Worm (Caenorhabditis elegans) whole organism, L1 larva: ENCODE measurements around the gene spp-26.
A peak's percentile ranks its signal among the peaks of the same experiment; 100 is the strongest.

Experiments used
- C16A3.4 ChIP-seq: fragments of 150-350 bp; optimal IDR thresholded peaks from 2 replicates; lab custom pipeline; 2014; ENCODE audit warnings: missing biosample characterization, missing genetic modification characterization
- C34B4.2 ChIP-seq: sonication (generic microtip); optimal IDR thresholded peaks from 2 replicates; lab custom pipeline; 2017; ENCODE audit warnings: mild to moderate bottlenecking, missing genetic modification characterization, missing compliant biosample characterization
- F16B12.6 ChIP-seq: fragments of 150-350 bp; optimal IDR thresholded peaks from 2 replicates; lab custom pipeline; 2014; ENCODE audit warnings: missing biosample characterization, missing genetic modification characterization
- Y116A8C.19 ChIP-seq: sonication (generic microtip); optimal IDR thresholded peaks from 2 replicates; lab custom pipeline; 2016; ENCODE audit warnings: missing compliant biosample characterization, missing genetic modification characterization, borderline replicate concordance
- alr-1 ChIP-seq: fragments of 200-800 bp; sonication (Bioruptor generic); optimal IDR thresholded peaks from 2 replicates; lab custom pipeline; 2018; ENCODE audit warnings: borderline replicate concordance, mild to moderate bottlenecking, missing genetic modification characterization, missing compliant biosample characterization
- aly-2 ChIP-seq: fragments of 150-350 bp; optimal IDR thresholded peaks from 2 replicates; lab custom pipeline; 2014; ENCODE audit warnings: missing biosample characterization, missing genetic modification characterization
- ama-1 ChIP-seq: fragments of 150-350 bp; optimal IDR thresholded peaks from 2 replicates; lab custom pipeline; 2014
- ceh-8 ChIP-seq: fragments of 200-800 bp; sonication (Bioruptor generic); optimal IDR thresholded peaks from 2 replicates; lab custom pipeline; 2018; ENCODE audit warnings: mild to moderate bottlenecking, missing genetic modification characterization, moderate library complexity, missing compliant biosample characterization
- ceh-82 ChIP-seq, 3 experiments: fragments of 150-350 bp in 1 of 3; sonication (generic microtip) in 2 of 3; optimal IDR thresholded peaks; 2 replicates each; lab custom pipeline; 2014 to 2017; ENCODE audit warnings: missing biosample characterization in 3 of 3, missing genetic modification characterization in 3 of 3
- ceh-88 ChIP-seq: fragments of 200-800 bp; sonication (Bioruptor generic); IDR thresholded peaks from 2 replicates; pipeline ENCODE4 v1.3.6; 2022; ENCODE audit warnings: missing genetic modification characterization, missing compliant biosample characterization
- efl-1 ChIP-seq, 4 experiments: fragments of 150-350 bp; optimal IDR thresholded peaks in 3 of 4; peaks in 1 of 4; 1 replicate in 1 of 4; 2 replicates in 3 of 4; lab custom pipeline; 2014; ENCODE audit warnings: missing biosample characterization in 2 of 4, missing genetic modification characterization in 2 of 4, missing genetic modification reagents in 2 of 4
- efl-3 ChIP-seq: fragments of 200-800 bp; sonication (Bioruptor generic); optimal IDR thresholded peaks from 2 replicates; lab custom pipeline; 2018; ENCODE audit warnings: mild to moderate bottlenecking, missing genetic modification characterization, missing compliant biosample characterization
- egl-13 ChIP-seq: sonication (generic microtip); optimal IDR thresholded peaks from 2 replicates; lab custom pipeline; 2016; ENCODE audit warnings: missing genotype, missing genetic modification reagents, missing genetic modification characterization, missing compliant biosample characterization
- egl-27 ChIP-seq, 2 experiments: fragments of 150-350 bp in 1 of 2; sonication (generic microtip); optimal IDR thresholded peaks; 3 replicates each; lab custom pipeline; 2017 to 2018; ENCODE audit warnings: missing biosample characterization in 2 of 2, missing genetic modification characterization in 2 of 2, missing genetic modification reagents in 2 of 2
- elt-2 ChIP-seq: sonication (generic microtip); optimal IDR thresholded peaks from 2 replicates; lab custom pipeline; 2016; ENCODE audit warnings: missing genetic modification characterization, mild to moderate bottlenecking, inconsistent platforms, missing compliant biosample characterization, missing genetic modification reagents
- ets-5 ChIP-seq: fragments of 200-800 bp; sonication (Bioruptor generic); IDR thresholded peaks from 2 replicates; pipeline ENCODE4 v1.3.6; 2022; ENCODE audit warnings: missing genetic modification characterization, missing compliant biosample characterization
- fkh-10 ChIP-seq: sonication (generic microtip); optimal IDR thresholded peaks from 2 replicates; lab custom pipeline; 2017; ENCODE audit warnings: missing biosample characterization, missing genetic modification reagents, missing genetic modification characterization
- grh-1 ChIP-seq: fragments of 200-800 bp; sonication (Bioruptor generic); IDR thresholded peaks from 2 replicates; pipeline ENCODE4 v1.3.6; 2022; ENCODE audit warnings: missing genetic modification reagents, missing genetic modification characterization, missing compliant biosample characterization
- hlh-4 ChIP-seq: sonication (generic microtip); optimal IDR thresholded peaks from 2 replicates; lab custom pipeline; 2016; ENCODE audit warnings: mild to moderate bottlenecking, missing genetic modification characterization, missing compliant biosample characterization
- hpl-2 ChIP-seq: fragments of 150-350 bp; optimal IDR thresholded peaks from 2 replicates; lab custom pipeline; 2014; ENCODE audit warnings: missing biosample characterization, missing genetic modification reagents, missing genetic modification characterization
- irx-1 ChIP-seq: sonication (generic microtip); optimal IDR thresholded peaks from 2 replicates; lab custom pipeline; 2016; ENCODE audit warnings: missing genetic modification characterization, missing compliant biosample characterization
- isw-1 ChIP-seq: fragments of 200-800 bp; sonication (Bioruptor generic); IDR thresholded peaks from 2 replicates; pipeline ENCODE4 v1.3.6; 2022; ENCODE audit warnings: missing genetic modification characterization, missing compliant biosample characterization
- lin-13 ChIP-seq: fragments of 150-350 bp; optimal IDR thresholded peaks from 2 replicates; lab custom pipeline; 2014; ENCODE audit warnings: missing biosample characterization, missing genetic modification reagents, missing genetic modification characterization
- lin-35 ChIP-seq, 2 experiments: fragments of 150-350 bp; optimal IDR thresholded peaks; 2 replicates each; lab custom pipeline; 2014; ENCODE audit warnings: missing biosample characterization in 2 of 2, missing genetic modification characterization in 2 of 2, missing genetic modification reagents in 2 of 2
- lsy-2 ChIP-seq, 2 experiments: fragments of 150-350 bp; optimal IDR thresholded peaks; 2 replicates each; lab custom pipeline; 2014; ENCODE audit warnings: missing biosample characterization in 2 of 2, missing genetic modification characterization in 2 of 2
- mdl-1 ChIP-seq, 2 experiments: fragments of 150-350 bp; optimal IDR thresholded peaks; 2 replicates each; lab custom pipeline; 2014 to 2017; ENCODE audit warnings: missing biosample characterization in 2 of 2, missing genetic modification characterization in 2 of 2, inconsistent platforms in 1 of 2
- mef-2 ChIP-seq: fragments of 150-350 bp; optimal IDR thresholded peaks from 2 replicates; lab custom pipeline; 2014; ENCODE audit warnings: missing biosample characterization, missing genetic modification characterization
- mep-1 ChIP-seq: fragments of 150-350 bp; optimal IDR thresholded peaks from 2 replicates; lab custom pipeline; 2014; ENCODE audit warnings: missing biosample characterization, missing genetic modification characterization
- nhr-11 ChIP-seq: fragments of 150-350 bp; optimal IDR thresholded peaks from 2 replicates; lab custom pipeline; 2014; ENCODE audit warnings: missing biosample characterization, missing genetic modification characterization
- nhr-12 ChIP-seq: sonication (generic microtip); optimal IDR thresholded peaks from 2 replicates; lab custom pipeline; 2017; ENCODE audit warnings: missing biosample characterization, missing genetic modification characterization
- nhr-19 ChIP-seq: fragments of 200-800 bp; sonication (Bioruptor generic); conservative IDR thresholded peaks from 2 replicates; pipeline ENCODE4 v1.3.6; 2022; ENCODE audit warnings: missing genetic modification characterization, missing compliant biosample characterization
- nhr-20 ChIP-seq: sonication (generic microtip); optimal IDR thresholded peaks from 2 replicates; lab custom pipeline; 2016; ENCODE audit warnings: mild to moderate bottlenecking, missing genetic modification characterization, missing compliant biosample characterization
- nhr-28 ChIP-seq: fragments of 150-350 bp; optimal IDR thresholded peaks from 2 replicates; lab custom pipeline; 2014; ENCODE audit warnings: missing biosample characterization, missing genetic modification characterization
- nhr-71 ChIP-seq: sonication (generic microtip); optimal IDR thresholded peaks from 2 replicates; lab custom pipeline; 2016; ENCODE audit warnings: mild to moderate bottlenecking, missing genetic modification characterization, moderate library complexity, missing compliant biosample characterization
- nhr-77 ChIP-seq: fragments of 150-350 bp; optimal IDR thresholded peaks from 2 replicates; lab custom pipeline; 2014; ENCODE audit warnings: missing biosample characterization, missing genetic modification characterization
- nhr-85 ChIP-seq: sonication (generic microtip); peaks from one replicate; lab custom pipeline; 2016; ENCODE audit warnings: missing genetic modification characterization, inconsistent platforms, missing compliant biosample characterization
- pqm-1 ChIP-seq: sonication (generic microtip); optimal IDR thresholded peaks from 3 replicates; lab custom pipeline; 2017; ENCODE audit warnings: missing biosample characterization, missing genetic modification characterization
- rnt-1 ChIP-seq: sonication (generic microtip); optimal IDR thresholded peaks from 2 replicates; lab custom pipeline; 2016; ENCODE audit warnings: mild to moderate bottlenecking, missing genetic modification characterization, moderate library complexity, missing compliant biosample characterization
- skn-1 ChIP-seq: fragments of 150-350 bp; optimal IDR thresholded peaks from 2 replicates; lab custom pipeline; 2014; ENCODE audit warnings: missing biosample characterization, missing genetic modification characterization
- snpc-4 ChIP-seq: fragments of 150-350 bp; optimal IDR thresholded peaks from 2 replicates; lab custom pipeline; 2014; ENCODE audit warnings: missing biosample characterization, missing genetic modification characterization
- snu-23 ChIP-seq: sonication (generic microtip); optimal IDR thresholded peaks from 2 replicates; lab custom pipeline; 2016; ENCODE audit warnings: missing genetic modification characterization, missing compliant biosample characterization
- swsn-7 ChIP-seq: sonication (generic microtip); optimal IDR thresholded peaks from 2 replicates; lab custom pipeline; 2016; ENCODE audit warnings: missing genetic modification characterization, missing compliant biosample characterization
- tbx-2 ChIP-seq: sonication (generic microtip); optimal IDR thresholded peaks from 2 replicates; lab custom pipeline; 2016; ENCODE audit warnings: missing genetic modification characterization, missing compliant biosample characterization
- unc-130 ChIP-seq: fragments of 150-350 bp; optimal IDR thresholded peaks from 2 replicates; lab custom pipeline; 2017; ENCODE audit warnings: missing biosample characterization, missing genetic modification characterization, inconsistent platforms
- unc-62 ChIP-seq: fragments of 150-350 bp; optimal IDR thresholded peaks from 2 replicates; lab custom pipeline; 2014; ENCODE audit warnings: missing biosample characterization, missing genetic modification reagents, missing genetic modification characterization
- unc-86 ChIP-seq: sonication (generic microtip); optimal IDR thresholded peaks from 2 replicates; lab custom pipeline; 2016; ENCODE audit warnings: missing genetic modification characterization, missing compliant biosample characterization
- unc-98 ChIP-seq: fragments of 200-800 bp; sonication (Bioruptor generic); IDR thresholded peaks from 2 replicates; pipeline ENCODE4 v1.3.6; 2022; ENCODE audit warnings: missing genetic modification characterization, missing compliant biosample characterization
- vab-15 ChIP-seq: sonication (generic microtip); optimal IDR thresholded peaks from 2 replicates; lab custom pipeline; 2017; ENCODE audit warnings: missing genotype, mild to moderate bottlenecking, missing genetic modification characterization, missing compliant biosample characterization
- xbp-1 ChIP-seq: sonication (generic microtip); optimal IDR thresholded peaks from 2 replicates; lab custom pipeline; 2016; ENCODE audit warnings: missing genetic modification characterization, missing compliant biosample characterization
- zag-1 ChIP-seq: fragments of 150-350 bp; optimal IDR thresholded peaks from 2 replicates; lab custom pipeline; 2014; ENCODE audit warnings: missing biosample characterization, missing genetic modification characterization
- zip-4 ChIP-seq: fragments of 200-800 bp; sonication (Bioruptor generic); optimal IDR thresholded peaks from 2 replicates; lab custom pipeline; 2018; ENCODE audit warnings: mild to moderate bottlenecking, missing genetic modification characterization, moderate library complexity, missing compliant biosample characterization
- ztf-11 ChIP-seq, 2 experiments: sonication (generic microtip); optimal IDR thresholded peaks; 2 replicates each; lab custom pipeline; 2016 to 2017; ENCODE audit warnings: missing genetic modification characterization in 2 of 2, missing biosample characterization in 1 of 2, missing compliant biosample characterization in 1 of 2

The spp-26 gene

DNA sequence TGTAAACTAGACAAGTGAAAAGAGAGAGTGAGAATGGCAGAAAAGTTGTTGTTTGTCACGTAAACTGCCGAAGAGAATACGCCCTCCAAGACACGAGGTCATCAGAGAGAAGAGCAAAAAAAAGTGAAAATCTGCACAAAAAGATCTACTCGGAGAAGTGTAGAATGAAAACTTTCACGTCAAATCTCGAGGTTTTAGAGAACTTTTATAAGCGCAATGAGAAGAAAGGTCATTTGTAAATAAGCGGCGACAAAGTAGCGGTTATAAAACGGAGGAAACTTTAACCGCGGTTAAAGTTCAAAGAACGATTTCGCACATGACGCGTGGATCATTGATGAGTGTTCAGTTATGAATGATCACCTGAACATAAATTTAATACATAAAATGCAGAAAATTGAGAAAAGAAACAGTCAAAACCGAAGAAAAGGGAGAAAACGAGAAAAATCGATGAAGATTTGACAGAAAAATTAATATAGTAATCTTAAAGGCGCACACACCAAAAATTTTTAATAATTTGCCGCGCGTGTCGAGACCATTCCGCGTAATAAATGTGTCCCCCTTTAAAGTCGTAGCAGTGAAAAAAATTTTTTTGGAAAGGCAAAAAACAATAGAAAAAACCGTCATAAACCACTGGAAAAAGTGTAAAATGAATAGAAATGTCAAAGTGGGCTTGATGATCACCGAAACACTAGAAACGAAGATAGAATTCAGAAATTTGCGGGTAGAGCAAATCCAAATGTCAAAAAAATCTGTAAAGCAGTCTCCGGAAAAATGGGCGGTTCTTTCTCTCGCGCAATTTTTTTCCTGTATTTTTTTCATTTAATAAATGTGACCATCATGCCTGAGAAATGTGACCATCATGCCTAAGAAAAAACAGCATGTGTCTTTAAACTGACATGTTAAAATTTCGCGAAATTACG is 41.4 kb downstream of the spp-26 start:
- no peak for TF ChIP-seq vab-15
- no peak for TF ChIP-seq nhr-11 (tag; lab: Kevin White, UChicago)
- TF ChIP-seq isw-1 (GFP tag; lab: Robert Waterston, UW), result no peak
- no peak for TF ChIP-seq efl-3 (GFP tag; lab: Kevin White, UChicago)
- no peak for TF ChIP-seq elt-2
- no peak for TF ChIP-seq egl-27 (tag; optimal IDR thresholded peaks at IDR 0.05; lab: Kevin White, UChicago)
- TF ChIP-seq egl-13, result no peak
- TF ChIP-seq mef-2, result no peak
- TF ChIP-seq efl-1 (optimal IDR thresholded peaks at IDR 0.05; lab: Kevin White, UChicago), result no peak
- peak in 1 of 2 experiments; percentile 86 for TF ChIP-seq efl-1 (GFP tag; optimal IDR thresholded peaks at IDR 0.05 in 1 of 2; lab: Kevin White, UChicago)
- TF ChIP-seq nhr-20 (tag; lab: Kevin White, UChicago), result peak; percentile 55
- TF ChIP-seq hlh-4, result no peak
- TF ChIP-seq nhr-77 (tag; lab: Kevin White, UChicago), result no peak
- TF ChIP-seq snu-23, result peak; percentile 61
- no peak for TF ChIP-seq fkh-10 (GFP tag; lab: Kevin White, UChicago)
- peak; percentile 31 for TF ChIP-seq ama-1
- no peak for TF ChIP-seq unc-98
- TF ChIP-seq irx-1 (tag; lab: Kevin White, UChicago), result peak; percentile 6
- peak; percentile 27 for TF ChIP-seq swsn-7 (tag; lab: Kevin White, UChicago)
- no peak for TF ChIP-seq alr-1 (tag; lab: Kevin White, UChicago)
- no peak for TF ChIP-seq nhr-28
- no peak for TF ChIP-seq ceh-8 (GFP tag; lab: Kevin White, UChicago)
- peak; percentile 57 for TF ChIP-seq mep-1 (tag; lab: Kevin White, UChicago)
- TF ChIP-seq C16A3.4, result peak; percentile 26
- TF ChIP-seq nhr-71 (tag; lab: Kevin White, UChicago), result peak; percentile 73
- TF ChIP-seq C34B4.2 (tag; lab: Kevin White, UChicago), result no peak
- TF ChIP-seq nhr-19 (GFP tag; lab: Robert Waterston, UW), result peak; percentile 70
- TF ChIP-seq unc-130, result peak; percentile 8
- peak; percentile 8 to 33 for TF ChIP-seq lsy-2 (tag; optimal IDR thresholded peaks at IDR 0.05; lab: Kevin White, UChicago)
- TF ChIP-seq pqm-1 (tag; lab: Kevin White, UChicago), result no peak
- no peak for TF ChIP-seq zip-4 (GFP tag; lab: Kevin White, UChicago)
- TF ChIP-seq nhr-85, result peak; percentile 88
- TF ChIP-seq xbp-1, result no peak
- TF ChIP-seq lin-13 (GFP tag; lab: Kevin White, UChicago), result peak; percentile 17
- TF ChIP-seq grh-1 (GFP tag; lab: Robert Waterston, UW), result no peak
- no peak for TF ChIP-seq Y116A8C.19
- TF ChIP-seq unc-86 (tag; lab: Kevin White, UChicago), result no peak
- TF ChIP-seq ceh-88, result no peak
- TF ChIP-seq skn-1 (tag; lab: Kevin White, UChicago), result no peak
- TF ChIP-seq rnt-1, result peak; percentile 52
- no peak for TF ChIP-seq aly-2 (tag; lab: Kevin White, UChicago)
- no peak for TF ChIP-seq unc-62 (GFP tag; lab: Kevin White, UChicago)
- peak; percentile 22 to 29 for TF ChIP-seq lin-35 (GFP tag; optimal IDR thresholded peaks at IDR 0.05; lab: Kevin White, UChicago)
- TF ChIP-seq nhr-12, result no peak
- TF ChIP-seq zag-1 (tag; lab: Kevin White, UChicago), result no peak
- TF ChIP-seq snpc-4 (tag; lab: Kevin White, UChicago), result no peak
- no peak for TF ChIP-seq hpl-2 (GFP tag; lab: Kevin White, UChicago)
- TF ChIP-seq ets-5 (GFP tag; lab: Robert Waterston, UW), result no peak
- TF ChIP-seq mdl-1 (tag; optimal IDR thresholded peaks at IDR 0.05; lab: Kevin White, UChicago), result peak in 1 of 2 experiments; percentile 80
- no peak for TF ChIP-seq F16B12.6 (tag; lab: Kevin White, UChicago)
- TF ChIP-seq tbx-2, result peak; percentile 27
- TF ChIP-seq ceh-82 (tag; optimal IDR thresholded peaks at IDR 0.05; lab: Kevin White, UChicago), result no peak
- TF ChIP-seq ztf-11 (tag; optimal IDR thresholded peaks at IDR 0.05; lab: Kevin White, UChicago), result no peak
